Worm (Caenorhabditis elegans): ENCODE measurements around the gene R09E10.8.

The R09E10.8 gene

DNA sequence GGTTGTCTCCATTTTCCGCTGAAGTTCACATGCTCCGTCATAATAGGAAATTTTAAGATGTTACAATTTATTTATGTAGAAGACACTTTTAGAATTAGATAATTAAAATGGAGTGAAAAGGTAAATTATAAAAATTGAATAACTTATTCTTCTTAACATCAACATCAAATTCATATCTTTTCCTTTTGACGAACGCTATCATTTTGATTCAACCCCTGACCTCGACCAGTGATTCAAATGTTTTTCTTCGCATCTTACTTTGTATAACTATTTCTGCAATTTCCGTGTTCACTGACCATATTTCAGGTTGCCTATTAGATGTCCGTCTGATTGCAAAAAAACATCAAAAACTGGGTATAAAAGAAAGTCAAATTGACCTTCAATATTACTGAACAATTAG, 33.3 kb downstream of the R09E10.8 start, which contains the start of gene Y43C5A.7:
Gene Y43C5A.7 (plus strand): TSS at position 301 of the 400 bp plus-strand sequence.
- TF ChIP-seq ama-1 (optimal IDR thresholded peaks at IDR 0.05) (no peak), ama-1 (GFP tag; optimal IDR thresholded peaks at IDR 0.05) (no peak), efl-1 (GFP tag; optimal IDR thresholded peaks at IDR 0.05) (no peak), let-526 (GFP tag; IDR thresholded peaks at IDR 0.05) (no peak), F23B12.7 (tag; optimal IDR thresholded peaks at IDR 0.05; ENCODE audit: insufficient read depth) (no peak), hrde-1 (tag; optimal IDR thresholded peaks at IDR 0.05; ENCODE audit: borderline replicate concordance) (no peak), Y53G8AR.9 (GFP tag; conservative IDR thresholded peaks at IDR 0.05) (no peak), fkh-3 (tag; optimal IDR thresholded peaks at IDR 0.05) (no peak)

DNA sequence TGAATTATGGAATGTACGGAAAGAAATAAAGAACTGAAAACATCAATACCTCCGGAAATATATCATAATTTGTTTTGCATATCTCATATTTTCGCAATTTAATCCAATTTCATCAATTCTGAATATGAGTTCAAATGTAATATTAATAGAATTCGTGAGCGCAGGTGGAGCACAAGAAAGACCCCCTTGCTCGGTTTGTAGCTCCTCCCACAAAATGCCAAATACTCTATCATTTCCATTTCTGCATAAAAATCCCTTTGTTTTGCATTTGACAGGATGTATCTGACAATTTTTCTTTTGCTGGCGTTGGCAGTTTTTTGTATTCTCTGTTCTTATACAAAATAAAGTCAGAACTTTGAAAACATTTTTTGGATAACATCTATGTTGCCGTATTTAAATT, 35.2 kb downstream of the R09E10.8 start:
- TF ChIP-seq F33H1.4 (GFP tag; IDR thresholded peaks at IDR 0.05) (no peak), hlh-12 (tag; optimal IDR thresholded peaks at IDR 0.05) (no peak), die-1 (tag; optimal IDR thresholded peaks at IDR 0.05) (no peak), F10E7.11 (tag; optimal IDR thresholded peaks at IDR 0.05) (no peak), sea-2 (GFP tag; IDR thresholded peaks at IDR 0.05) (no peak), nfya-2 (GFP tag; IDR thresholded peaks at IDR 0.05) (no peak), attf-5 (GFP tag; optimal IDR thresholded peaks at IDR 0.05) (no peak)

DNA sequence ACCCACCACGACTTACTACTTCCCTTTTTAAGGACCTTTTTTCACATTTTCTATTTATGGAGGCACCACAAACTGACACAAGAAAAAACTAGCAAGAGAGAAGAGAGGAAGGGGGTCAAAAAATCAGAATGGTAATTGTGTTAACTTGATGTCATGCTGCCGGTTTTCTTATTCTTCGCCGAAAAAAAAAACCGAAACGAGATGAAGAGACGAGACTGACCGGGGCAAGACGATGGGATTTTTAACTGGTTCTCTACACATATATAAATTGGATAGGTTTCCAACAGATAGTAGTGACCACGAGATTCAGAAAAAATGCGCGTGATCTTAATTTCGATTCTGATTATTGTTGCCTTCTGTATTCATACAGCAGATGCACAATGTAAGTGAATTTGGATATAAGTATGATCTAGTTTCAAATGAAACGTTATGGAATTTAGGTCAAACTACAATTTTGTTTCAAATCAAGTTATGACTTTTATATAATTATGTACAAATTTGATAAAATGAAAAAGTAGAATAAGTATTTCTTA, 36.4 kb downstream of the R09E10.8 start, which contains the start of gene Y43C5A.3:
Gene Y43C5A.3 (plus strand): TSS at position 256 of the 533 bp plus-strand sequence.
- no peak for TF ChIP-seq lin-26 (GFP tag; IDR thresholded peaks at IDR 0.05)
- TF ChIP-seq sdz-38 (tag; optimal IDR thresholded peaks at IDR 0.05): no peak
- TF ChIP-seq nfyb-1 (GFP tag; IDR thresholded peaks at IDR 0.05): no peak
- no peak for TF ChIP-seq hlh-26 (GFP tag; conservative IDR thresholded peaks at IDR 0.05)
- no peak for TF ChIP-seq F10E7.11 (tag; optimal IDR thresholded peaks at IDR 0.05)

DNA sequence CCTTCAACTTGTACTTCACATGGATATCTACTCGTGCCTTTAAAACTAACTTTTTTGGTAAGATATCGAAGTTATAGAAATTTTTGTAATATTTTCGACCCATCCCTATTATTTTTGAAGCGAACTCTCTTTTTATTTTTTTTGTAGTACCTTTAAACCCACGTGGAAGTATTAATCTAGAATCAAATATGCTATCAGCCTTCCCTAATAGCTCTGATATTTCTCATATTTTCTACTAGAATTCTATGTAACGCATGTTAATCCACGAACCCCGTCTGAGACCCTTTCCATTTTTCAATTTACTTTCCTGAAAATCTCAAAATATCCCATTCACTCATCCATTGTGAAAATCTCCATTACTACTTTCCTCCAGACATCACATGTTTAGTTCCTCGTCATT, 36.9 kb downstream of the R09E10.8 start:
- no peak for TF ChIP-seq B0261.1 (tag; optimal IDR thresholded peaks at IDR 0.05)
- TF ChIP-seq ceh-100 (GFP tag; IDR thresholded peaks at IDR 0.05): no peak
- no peak for TF ChIP-seq B0019.2 (GFP tag; conservative IDR thresholded peaks at IDR 0.05)
- no peak for TF ChIP-seq F10E7.11 (tag; optimal IDR thresholded peaks at IDR 0.05)
- TF ChIP-seq ztf-22 (GFP tag; optimal IDR thresholded peaks at IDR 0.05): no peak
- no peak for TF ChIP-seq T26A5.8 (tag; optimal IDR thresholded peaks at IDR 0.05)
- no peak for TF ChIP-seq snpc-1.1 (tag; optimal IDR thresholded peaks at IDR 0.05; ENCODE audit: insufficient read depth)
- no peak for TF ChIP-seq ztf-25 (GFP tag; IDR thresholded peaks at IDR 0.05)
- no peak for TF ChIP-seq madf-6 (GFP tag; IDR thresholded peaks at IDR 0.05)
- no peak for TF ChIP-seq sdz-38 (tag; optimal IDR thresholded peaks at IDR 0.05)
- TF ChIP-seq mcd-1 (GFP tag; IDR thresholded peaks at IDR 0.05): no peak
- TF ChIP-seq bed-1 (GFP tag; IDR thresholded peaks at IDR 0.05): no peak
- TF ChIP-seq tlf-1 (GFP tag; optimal IDR thresholded peaks at IDR 0.05): no peak

DNA sequence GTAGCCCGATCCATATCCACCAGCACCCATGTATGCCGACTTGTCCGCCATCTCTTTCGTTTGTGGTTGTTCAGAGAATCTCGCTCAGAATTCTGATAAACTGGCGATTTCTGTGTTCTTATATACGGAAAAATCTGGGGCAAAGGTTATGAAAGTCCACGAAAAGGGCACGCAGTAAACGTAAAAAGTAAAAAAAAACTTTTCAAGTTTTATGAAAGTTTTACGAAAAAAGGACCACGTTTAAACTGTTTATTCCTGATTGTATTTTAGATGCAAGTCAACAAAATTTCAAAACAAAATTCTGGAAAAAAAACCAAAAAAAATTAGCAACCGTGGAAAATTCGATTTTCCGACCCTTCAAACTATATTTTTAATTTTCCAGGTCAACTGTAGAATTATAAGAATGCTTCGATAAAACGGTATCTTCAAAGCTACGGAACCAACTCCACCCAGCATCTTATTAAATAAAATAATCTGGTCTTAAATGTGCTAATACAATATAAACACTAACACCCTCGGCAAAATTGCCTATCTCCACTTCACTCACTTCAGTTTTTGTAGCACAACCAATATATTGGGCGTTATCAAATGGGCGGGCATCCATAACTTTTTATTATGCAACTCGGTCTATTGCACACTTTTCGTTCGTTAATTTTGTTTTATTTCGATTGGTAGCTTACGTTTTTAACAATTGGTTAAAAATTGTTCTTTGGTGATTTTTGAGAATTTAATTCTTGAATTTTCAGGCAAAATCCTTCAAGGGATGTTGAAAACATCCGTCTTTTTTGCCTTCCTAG, 40.9 kb downstream of the R09E10.8 start, which contains the start of the genes nspd-7 and Y43C5A.2:
Gene nspd-7 (minus strand): TSS at position 51 of the 797 bp plus-strand sequence.
Gene Y43C5A.2 (plus strand): TSS at position 747 of the 797 bp plus-strand sequence.
- TF ChIP-seq B0336.3 (GFP tag; IDR thresholded peaks at IDR 0.05): no peak
- TF ChIP-seq nhr-80 (tag; optimal IDR thresholded peaks at IDR 0.05): peak; percentile 43

Data from whole organism, young adult.